Worm (Caenorhabditis elegans): ENCODE measurements around the gene sfxn-1.5.

sfxn-1.5 gene

DNA sequence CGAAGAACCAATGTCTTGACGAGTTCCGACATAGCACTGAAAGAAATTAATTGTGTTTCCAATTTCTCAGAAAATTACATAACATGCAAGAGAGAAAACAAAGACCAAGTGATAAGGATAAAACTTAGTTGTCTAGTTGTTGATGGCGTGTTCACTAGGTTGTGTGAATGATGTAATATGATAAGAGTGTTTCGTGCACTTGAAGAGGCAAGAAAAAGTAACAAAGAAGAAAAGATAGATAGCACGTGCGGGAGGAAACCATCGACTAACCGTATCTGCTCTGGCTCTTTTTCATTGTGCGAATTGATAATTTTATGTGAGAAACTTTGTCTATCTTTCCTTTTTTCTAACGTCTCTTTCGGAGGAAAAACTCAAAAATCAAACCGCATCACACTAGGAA lies at the start of gene sfxn-1.5:
sfxn-1.5 (minus strand) TSS at position 36 of the 400 bp plus-strand sequence.
- TF ChIP-seq elt-2 (tag; optimal IDR thresholded peaks at IDR 0.05) (peak; percentile 97), ceh-34 (tag; optimal IDR thresholded peaks at IDR 0.05) (no peak)

DNA sequence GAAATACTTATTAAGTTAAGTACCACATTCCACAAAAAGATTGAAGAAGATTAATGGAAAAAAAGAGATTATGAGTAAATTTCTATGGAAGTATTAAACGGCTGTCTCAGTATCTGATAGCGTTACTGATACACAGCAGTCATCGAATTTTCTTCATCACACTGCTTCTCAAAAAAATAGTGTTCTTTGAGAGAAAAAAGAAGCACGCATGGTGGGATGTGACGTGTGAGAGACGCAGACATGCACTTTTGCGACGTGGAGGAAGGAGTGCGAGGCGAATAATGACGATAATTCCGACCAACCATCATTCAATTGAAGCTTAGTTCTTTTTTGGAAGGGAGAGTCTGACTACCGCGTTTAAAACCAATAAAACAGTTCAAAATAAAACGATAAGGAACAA lies 48.8 kb upstream of the sfxn-1.5 start, which contains the start of gene C44C10.11:
C44C10.11 (minus strand) TSS at position 115 of the 400 bp plus-strand sequence.
- TF ChIP-seq unc-42 (tag; optimal IDR thresholded peaks at IDR 0.05) = peak; percentile 11
- no peak for TF ChIP-seq Y22D7AL.16 (tag; optimal IDR thresholded peaks at IDR 0.05)
- TF ChIP-seq ceh-45 (GFP tag; IDR thresholded peaks at IDR 0.05) = no peak

DNA sequence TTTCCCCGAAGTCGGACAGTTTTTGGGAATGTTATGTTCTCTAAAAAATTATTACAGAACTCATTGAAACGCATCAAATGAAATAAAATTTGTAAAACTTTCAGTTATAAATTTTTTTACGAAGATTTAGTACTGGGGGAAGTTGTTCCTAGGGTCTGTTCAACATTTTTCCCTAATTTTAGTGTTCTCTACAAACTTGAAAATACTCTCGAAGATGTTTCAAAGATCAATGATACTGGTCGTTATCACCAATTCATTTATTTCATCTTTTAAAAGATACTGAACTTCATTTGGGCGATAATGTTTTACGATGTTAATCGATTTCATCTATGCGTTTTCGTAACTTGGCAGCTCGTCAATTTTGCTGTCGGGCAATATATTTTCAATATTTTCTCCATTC lies 40.8 kb upstream of the sfxn-1.5 start, which contains the start of gene C44C10.3:
C44C10.3 (plus strand) TSS at position 301 of the 400 bp plus-strand sequence.
- TF ChIP-seq C08G9.2 (tag; optimal IDR thresholded peaks at IDR 0.05) (no peak), sox-4 (tag; optimal IDR thresholded peaks at IDR 0.05) (no peak)

DNA sequence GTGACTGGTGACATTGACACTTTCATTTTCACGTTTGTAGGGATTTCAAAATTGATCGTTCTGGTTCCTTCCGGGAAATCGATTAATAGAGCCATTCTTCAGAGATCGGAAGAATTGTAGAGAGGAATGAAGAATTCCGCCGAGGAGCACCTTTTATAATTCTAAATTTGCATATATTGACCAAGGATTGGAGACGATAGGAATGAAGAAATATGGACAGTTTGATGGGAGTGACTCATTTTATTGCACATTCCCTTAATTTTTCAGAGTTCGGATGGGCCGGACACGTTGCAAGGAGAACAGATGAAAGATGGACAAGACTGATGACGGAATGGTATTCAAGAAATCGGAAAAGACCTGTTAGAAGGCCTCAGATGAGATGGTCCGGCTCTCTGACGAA lies 38.8 kb upstream of the sfxn-1.5 start, which contains the start of gene C44C10.15:
C44C10.15 (minus strand) TSS at position 101 of the 400 bp plus-strand sequence.
- no peak for TF ChIP-seq pha-4 (tag; optimal IDR thresholded peaks at IDR 0.05)
- TF ChIP-seq F13H6.1 (tag; optimal IDR thresholded peaks at IDR 0.05) = no peak
- TF ChIP-seq ets-4 (tag; optimal IDR thresholded peaks at IDR 0.05) = no peak
- no peak for TF ChIP-seq pag-3 (tag; optimal IDR thresholded peaks at IDR 0.05; ENCODE audit: borderline replicate concordance)
- no peak for TF ChIP-seq Y22D7AL.16 (tag; optimal IDR thresholded peaks at IDR 0.05)
- no peak for TF ChIP-seq ceh-31 (tag; optimal IDR thresholded peaks at IDR 0.05)
- no peak for TF ChIP-seq fkh-6 (tag; optimal IDR thresholded peaks at IDR 0.05)
- no peak for TF ChIP-seq madf-2 (tag; optimal IDR thresholded peaks at IDR 0.05)
- no peak for TF ChIP-seq K02D7.2 (tag; optimal IDR thresholded peaks at IDR 0.05)
- TF ChIP-seq ceh-45 (GFP tag; IDR thresholded peaks at IDR 0.05) = no peak
- no peak for TF ChIP-seq hlh-30 (tag; optimal IDR thresholded peaks at IDR 0.05; ENCODE audit: insufficient read depth)
- no peak for TF ChIP-seq ceh-2 (tag; optimal IDR thresholded peaks at IDR 0.05)
- TF ChIP-seq pax-1 (tag; optimal IDR thresholded peaks at IDR 0.05) = no peak

DNA sequence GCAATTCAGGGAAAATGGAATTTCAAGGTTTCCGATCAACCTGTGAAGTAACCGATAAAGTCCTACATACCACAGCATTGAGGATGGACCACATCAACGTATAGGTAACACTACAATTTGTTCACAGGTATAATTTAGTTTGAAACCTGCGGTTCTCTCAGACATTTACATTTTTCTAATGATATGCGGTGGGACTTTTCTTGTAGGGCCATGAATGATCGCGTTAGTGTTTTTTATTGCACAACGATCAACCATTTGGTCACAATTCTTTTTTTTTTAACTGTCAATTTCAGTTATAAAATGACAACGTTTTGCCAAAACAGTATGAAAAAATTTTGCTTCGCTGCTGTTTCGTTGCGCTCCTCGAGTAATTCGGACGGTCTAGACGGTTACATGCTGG lies 35.2 kb upstream of the sfxn-1.5 start, which contains the start of gene C44C10.12:
C44C10.12 (plus strand) TSS at position 301 of the 400 bp plus-strand sequence.
- TF ChIP-seq unc-3 (GFP tag; conservative IDR thresholded peaks at IDR 0.05) (no peak), unc-3 (tag; optimal IDR thresholded peaks at IDR 0.05) (no peak), ceh-24 (tag; optimal IDR thresholded peaks at IDR 0.05) (no peak), hlh-8 (tag; optimal IDR thresholded peaks at IDR 0.05) (no peak), K02D7.2 (tag; optimal IDR thresholded peaks at IDR 0.05) (no peak), gmeb-2 (tag; optimal IDR thresholded peaks at IDR 0.05) (no peak), eyg-1 (tag; optimal IDR thresholded peaks at IDR 0.05) (no peak), pros-1 (tag; optimal IDR thresholded peaks at IDR 0.05) (no peak), rnt-1 (tag; optimal IDR thresholded peaks at IDR 0.05) (no peak), ceh-18 (tag; optimal IDR thresholded peaks at IDR 0.05) (no peak), ceh-45 (GFP tag; IDR thresholded peaks at IDR 0.05) (no peak), fkh-10 (GFP tag; optimal IDR thresholded peaks at IDR 0.05) (no peak), ceh-9 (tag; optimal IDR thresholded peaks at IDR 0.05) (no peak), sdc-2 (tag; optimal IDR thresholded peaks at IDR 0.05) (no peak), C08G9.2 (tag; optimal IDR thresholded peaks at IDR 0.05) (no peak), syd-9 (tag; optimal IDR thresholded peaks at IDR 0.05) (no peak), C38D4.7 (GFP tag; optimal IDR thresholded peaks at IDR 0.05) (no peak), hlh-6 (tag; optimal IDR thresholded peaks at IDR 0.05) (no peak), dmd-4 (tag; optimal IDR thresholded peaks at IDR 0.05; ENCODE audit: borderline replicate concordance) (no peak)
